Fruit fly (Drosophila melanogaster): ENCODE results near the gene CG11760.

- TF ChIP-seq CG8478 (optimal IDR thresholded peaks at IDR 0.05) = no peak
- TF ChIP-seq CTCF (optimal IDR thresholded peaks at IDR 0.05) = no peak
Measured at dm6 chr3R:8748776-8749126, 29.8 kb downstream of the CG11760 start.
